Worm (Caenorhabditis elegans) whole organism, late embryonic: Measurements from ENCODE around the gene phat-3.
A peak's percentile ranks its signal among the peaks of the same experiment; 100 is the strongest.

Experiments
- C08G9.2 ChIP-seq: sonication (generic microtip); optimal IDR thresholded peaks from 2 replicates; lab custom pipeline; 2016; ENCODE audit warnings: mild to moderate bottlenecking, missing genetic modification characterization, moderate library complexity, missing compliant biosample characterization
- F13H6.1 ChIP-seq: sonication (generic microtip); optimal IDR thresholded peaks from 2 replicates; lab custom pipeline; 2016; ENCODE audit warnings: missing genetic modification characterization, missing compliant biosample characterization
- K09A11.1 ChIP-seq: sonication (generic microtip); optimal IDR thresholded peaks from 2 replicates; lab custom pipeline; 2017; ENCODE audit warnings: antibody characterized with exemption, mild to moderate bottlenecking, missing genetic modification characterization, missing compliant biosample characterization; ENCODE audit not compliant: insufficient read depth
- Y22D7AL.16 ChIP-seq: sonication (generic microtip); optimal IDR thresholded peaks from 2 replicates; lab custom pipeline; 2016; ENCODE audit warnings: missing genetic modification characterization, missing compliant biosample characterization
- ahr-1 ChIP-seq: sonication (generic microtip); optimal IDR thresholded peaks from 2 replicates; lab custom pipeline; 2016; ENCODE audit warnings: missing genetic modification characterization, missing compliant biosample characterization
- ama-1 ChIP-seq: fragments of 150-350 bp; optimal IDR thresholded peaks from 2 replicates; lab custom pipeline; 2014
- ceh-14 ChIP-seq: sonication (generic microtip); optimal IDR thresholded peaks from 2 replicates; lab custom pipeline; 2016; ENCODE audit warnings: missing genotype, missing genetic modification characterization, missing compliant biosample characterization
- ceh-18 ChIP-seq: sonication (generic microtip); optimal IDR thresholded peaks from 2 replicates; lab custom pipeline; 2016; ENCODE audit warnings: missing genetic modification characterization, missing compliant biosample characterization
- ceh-31 ChIP-seq: sonication (generic microtip); optimal IDR thresholded peaks from 2 replicates; lab custom pipeline; 2016; ENCODE audit warnings: missing genetic modification characterization, missing compliant biosample characterization
- ceh-45 ChIP-seq: fragments of 200-800 bp; sonication (Bioruptor generic); IDR thresholded peaks from 2 replicates; pipeline ENCODE4 v1.3.6; 2022; ENCODE audit warnings: missing genetic modification reagents, missing genetic modification characterization, missing compliant biosample characterization
- ceh-9 ChIP-seq: sonication (generic microtip); optimal IDR thresholded peaks from 2 replicates; lab custom pipeline; 2016; ENCODE audit warnings: mild to moderate bottlenecking, missing genetic modification characterization, inconsistent platforms, missing compliant biosample characterization
- dmd-4 ChIP-seq: sonication (generic microtip); optimal IDR thresholded peaks from 2 replicates; lab custom pipeline; 2016; ENCODE audit warnings: borderline replicate concordance, missing genetic modification characterization, missing compliant biosample characterization
- dve-1 ChIP-seq: sonication (generic microtip); optimal IDR thresholded peaks from 2 replicates; lab custom pipeline; 2017; ENCODE audit warnings: antibody characterized with exemption, mild to moderate bottlenecking, missing genetic modification characterization, missing compliant biosample characterization
- elt-2 ChIP-seq: sonication (generic microtip); optimal IDR thresholded peaks from 2 replicates; lab custom pipeline; 2016; ENCODE audit warnings: missing genetic modification reagents, missing genetic modification characterization, missing compliant biosample characterization
- elt-4 ChIP-seq: sonication (generic microtip); optimal IDR thresholded peaks from 2 replicates; lab custom pipeline; 2016; ENCODE audit warnings: missing genetic modification characterization, missing compliant biosample characterization
- eyg-1 ChIP-seq: sonication (generic microtip); optimal IDR thresholded peaks from 2 replicates; lab custom pipeline; 2016; ENCODE audit warnings: missing genotype, missing genetic modification characterization, missing compliant biosample characterization
- fax-1 ChIP-seq: sonication (generic microtip); optimal IDR thresholded peaks from 2 replicates; lab custom pipeline; 2016; ENCODE audit warnings: missing genotype, missing genetic modification characterization, missing compliant biosample characterization
- fkh-6 ChIP-seq: sonication (generic microtip); optimal IDR thresholded peaks from 2 replicates; lab custom pipeline; 2016; ENCODE audit warnings: missing genetic modification characterization, missing compliant biosample characterization
- gmeb-2 ChIP-seq: sonication (generic microtip); optimal IDR thresholded peaks from 2 replicates; lab custom pipeline; 2016; ENCODE audit warnings: missing genetic modification characterization, inconsistent platforms, missing compliant biosample characterization
- hlh-13 ChIP-seq: fragments of 200-800 bp; sonication (Bioruptor generic); optimal IDR thresholded peaks from 2 replicates; lab custom pipeline; 2018; ENCODE audit warnings: mild to moderate bottlenecking, missing genetic modification characterization, missing compliant biosample characterization
- hlh-15 ChIP-seq: sonication (generic microtip); optimal IDR thresholded peaks from 2 replicates; lab custom pipeline; 2016; ENCODE audit warnings: missing genetic modification characterization, missing compliant biosample characterization
- lim-6 ChIP-seq: sonication (generic microtip); optimal IDR thresholded peaks from 2 replicates; lab custom pipeline; 2016; ENCODE audit warnings: missing genetic modification characterization, missing compliant biosample characterization
- lin-11 ChIP-seq: fragments of 200-800 bp; sonication (Bioruptor generic); optimal IDR thresholded peaks from 2 replicates; lab custom pipeline; 2018; ENCODE audit warnings: mild to moderate bottlenecking, missing genetic modification characterization, missing compliant biosample characterization
- madf-2 ChIP-seq: sonication (generic microtip); optimal IDR thresholded peaks from 2 replicates; lab custom pipeline; 2017; ENCODE audit warnings: missing genetic modification characterization, missing compliant biosample characterization
- nfya-1 ChIP-seq: sonication (generic microtip); optimal IDR thresholded peaks from 2 replicates; lab custom pipeline; 2017; ENCODE audit warnings: missing genetic modification characterization, mild to moderate bottlenecking, missing compliant biosample characterization, antibody characterized with exemption, moderate library complexity
- nhr-232 ChIP-seq: sonication (generic microtip); optimal IDR thresholded peaks from 2 replicates; lab custom pipeline; 2016; ENCODE audit warnings: missing genetic modification characterization, missing compliant biosample characterization
- npax-4 ChIP-seq: sonication (generic microtip); optimal IDR thresholded peaks from 2 replicates; lab custom pipeline; 2016; ENCODE audit warnings: missing genetic modification characterization, missing compliant biosample characterization
- odd-2 ChIP-seq: sonication (generic microtip); optimal IDR thresholded peaks from 2 replicates; lab custom pipeline; 2017; ENCODE audit warnings: antibody characterized with exemption, mild to moderate bottlenecking, missing genetic modification characterization, missing compliant biosample characterization
- pha-2 ChIP-seq: sonication (generic microtip); optimal IDR thresholded peaks from 2 replicates; lab custom pipeline; 2017; ENCODE audit warnings: mild to moderate bottlenecking, missing genetic modification characterization, missing compliant biosample characterization
- pha-4 ChIP-seq: fragments of 150-350 bp; optimal IDR thresholded peaks from 2 replicates; lab custom pipeline; 2018; ENCODE audit warnings: missing biosample characterization, missing genetic modification reagents, missing genetic modification characterization
- pqm-1 ChIP-seq: sonication (generic microtip); optimal IDR thresholded peaks from 2 replicates; lab custom pipeline; 2016; ENCODE audit warnings: missing genetic modification characterization, missing compliant biosample characterization
- pros-1 ChIP-seq: fragments of 150-350 bp; optimal IDR thresholded peaks from 2 replicates; lab custom pipeline; 2014; ENCODE audit warnings: missing biosample characterization, missing genetic modification reagents, missing genetic modification characterization
- ref-2 ChIP-seq: sonication (generic microtip); optimal IDR thresholded peaks from 2 replicates; lab custom pipeline; 2016; ENCODE audit warnings: missing genetic modification characterization, missing compliant biosample characterization
- sdc-2 ChIP-seq: sonication (generic microtip); optimal IDR thresholded peaks from 2 replicates; lab custom pipeline; 2016; ENCODE audit warnings: missing genotype, missing genetic modification characterization, missing compliant biosample characterization
- sox-2 ChIP-seq: fragments of 200-800 bp; sonication (Bioruptor generic); IDR thresholded peaks from 2 replicates; pipeline ENCODE4 v1.3.6; 2022; ENCODE audit warnings: missing genetic modification reagents, missing genetic modification characterization, missing compliant biosample characterization
- sox-4 ChIP-seq: sonication (generic microtip); optimal IDR thresholded peaks from 2 replicates; lab custom pipeline; 2017; ENCODE audit warnings: mild to moderate bottlenecking, missing genetic modification characterization, inconsistent platforms, missing compliant biosample characterization
- syd-9 ChIP-seq: sonication (generic microtip); optimal IDR thresholded peaks from 2 replicates; lab custom pipeline; 2016; ENCODE audit warnings: mild to moderate bottlenecking, missing genetic modification characterization, moderate library complexity, missing compliant biosample characterization
- tbx-2 ChIP-seq: sonication (generic microtip); optimal IDR thresholded peaks from 2 replicates; lab custom pipeline; 2016; ENCODE audit warnings: missing genetic modification characterization, missing compliant biosample characterization
- ttx-3 ChIP-seq: sonication (generic microtip); optimal IDR thresholded peaks from 2 replicates; lab custom pipeline; 2016; ENCODE audit warnings: missing genetic modification reagents, missing genetic modification characterization, missing compliant biosample characterization
- unc-3 ChIP-seq, 2 experiments: fragments of 200-800 bp in 1 of 2; sonication (Bioruptor generic) in 1 of 2; sonication (generic microtip) in 1 of 2; conservative IDR thresholded peaks in 1 of 2; optimal IDR thresholded peaks in 1 of 2; 2 replicates each; pipeline versions ENCODE4 v1.3.6 to Lab custom; 2016 to 2022; ENCODE audit warnings: missing compliant biosample characterization in 2 of 2, missing genetic modification characterization in 2 of 2, missing genetic modification reagents in 1 of 2
- unc-42 ChIP-seq: sonication (generic microtip); optimal IDR thresholded peaks from 2 replicates; lab custom pipeline; 2016; ENCODE audit warnings: missing genotype, missing genetic modification characterization, missing compliant biosample characterization
- unc-86 ChIP-seq: sonication (generic microtip); optimal IDR thresholded peaks from 2 replicates; lab custom pipeline; 2016; ENCODE audit warnings: missing genetic modification characterization, missing compliant biosample characterization
- ztf-16 ChIP-seq: sonication (generic microtip); optimal IDR thresholded peaks from 2 replicates; lab custom pipeline; 2017; ENCODE audit warnings: missing genetic modification characterization, missing compliant biosample characterization

Gene phat-3

ce11 chrV:4024777-4025176 is 19.0 kb upstream of the phat-3 start, which contains the start of gene K09D9.1:
TSS of gene K09D9.1 (plus strand) at chrV:4025047.
- TF ChIP-seq lim-6 (tag; lab: Kevin White, UChicago) (no peak), lin-11 (tag; lab: Kevin White, UChicago) (no peak), sdc-2 (tag; lab: Kevin White, UChicago) (no peak), pha-4 (no peak), ztf-16 (tag; lab: Kevin White, UChicago) (no peak), gmeb-2 (no peak), eyg-1 (no peak), unc-3 (GFP tag; conservative IDR thresholded peaks at IDR 0.05; lab: Robert Waterston, UW) (no peak), unc-3 (tag; optimal IDR thresholded peaks at IDR 0.05; lab: Kevin White, UChicago) (no peak), fkh-6 (tag; lab: Kevin White, UChicago) (no peak), elt-2 (tag; lab: Kevin White, UChicago) (no peak), unc-42 (tag; lab: Kevin White, UChicago) (no peak), unc-86 (tag; lab: Kevin White, UChicago) (no peak)

DNA sequence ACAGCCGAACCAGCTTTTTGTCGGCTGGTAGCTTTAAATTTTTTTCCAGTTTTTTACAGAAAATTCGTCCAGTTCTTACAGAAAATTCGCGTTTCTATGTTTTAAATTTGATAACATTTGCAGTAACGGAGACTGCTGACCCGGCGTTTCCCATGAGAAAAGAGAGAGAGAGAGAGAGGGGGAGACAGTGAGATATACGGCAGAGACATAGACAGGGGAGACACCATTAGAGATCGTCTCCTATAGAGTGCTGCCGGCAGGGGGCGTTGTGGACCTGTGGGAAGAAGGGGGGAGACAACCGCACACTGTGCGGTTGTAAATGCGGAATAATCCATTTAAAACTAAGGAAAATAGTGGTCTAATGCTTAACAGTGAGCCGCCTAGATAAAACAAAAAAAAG is 14.1 kb upstream of the phat-3 start:
- TF ChIP-seq ceh-31 (tag; lab: Kevin White, UChicago) (peak; percentile 31), ceh-45 (GFP tag; lab: Robert Waterston, UW) (no peak), hlh-13 (GFP tag; lab: Kevin White, UChicago) (no peak), madf-2 (tag; lab: Kevin White, UChicago) (no peak), npax-4 (tag; lab: Kevin White, UChicago) (no peak), nfya-1 (peak; percentile 49), ztf-16 (tag; lab: Kevin White, UChicago) (no peak), dmd-4 (tag; lab: Kevin White, UChicago) (no peak), syd-9 (tag; lab: Kevin White, UChicago) (no peak), unc-86 (tag; lab: Kevin White, UChicago) (no peak), sox-2 (GFP tag; lab: Robert Waterston, UW) (no peak), K09A11.1 (tag; lab: Kevin White, UChicago) (no peak), Y22D7AL.16 (tag; lab: Kevin White, UChicago) (no peak), nhr-232 (no peak), pros-1 (tag; lab: Kevin White, UChicago) (no peak), ama-1 (lab: Kevin White, UChicago) (no peak), F13H6.1 (no peak), hlh-15 (tag; lab: Kevin White, UChicago) (no peak), ceh-14 (tag; lab: Kevin White, UChicago) (no peak), fax-1 (tag; lab: Kevin White, UChicago) (no peak), ref-2 (tag; lab: Kevin White, UChicago) (peak; percentile 60), dve-1 (tag; lab: Kevin White, UChicago) (no peak), elt-4 (no peak), ceh-18 (tag; lab: Kevin White, UChicago) (no peak), C08G9.2 (tag; lab: Kevin White, UChicago) (no peak), sox-4 (tag; lab: Kevin White, UChicago) (no peak), ceh-9 (tag; lab: Kevin White, UChicago) (no peak), ahr-1 (tag; lab: Kevin White, UChicago) (no peak), ttx-3 (no peak), pqm-1 (no peak), pha-2 (tag; lab: Kevin White, UChicago) (no peak), unc-3 (GFP tag; conservative IDR thresholded peaks at IDR 0.05; lab: Robert Waterston, UW) (no peak), unc-3 (tag; optimal IDR thresholded peaks at IDR 0.05; lab: Kevin White, UChicago) (no peak), odd-2 (tag; lab: Kevin White, UChicago) (no peak), tbx-2 (tag; lab: Kevin White, UChicago) (no peak), unc-42 (tag; lab: Kevin White, UChicago) (peak; percentile 3)
